Worm (Caenorhabditis elegans): ENCODE results near the gene cdk-1.

ce11 chrIII:9743239-9743638 lies 4.0 kb upstream of the cdk-1 start, which contains the start of gene T05G5.1:
- TF ChIP-seq ama-1 (optimal IDR thresholded peaks at IDR 0.05) (no peak), ets-7 (tag; optimal IDR thresholded peaks at IDR 0.05) (no peak), flt-1 (GFP tag; IDR thresholded peaks at IDR 0.05) (no peak), hnd-1 (tag; optimal IDR thresholded peaks at IDR 0.05) (no peak), B0310.2 (tag; optimal IDR thresholded peaks at IDR 0.05) (no peak), aly-1 (tag; optimal IDR thresholded peaks at IDR 0.05) (no peak), hmg-4 (GFP tag; optimal IDR thresholded peaks at IDR 0.05) (no peak), pes-1 (GFP tag; IDR thresholded peaks at IDR 0.05) (no peak)
